Fruit fly (Drosophila melanogaster) whole organism, embryonic: ENCODE data around the gene Ostgamma.

ENCODE experiments used
- Ada2b ChIP-seq: fragments of 200-800 bp; sonication (Bioruptor generic); IDR thresholded peaks from 2 replicates; pipeline ENCODE4 v1.3.6; 2022; ENCODE audit warnings: missing biosample characterization, missing genetic modification characterization
- Blimp-1 ChIP-seq: fragments of 200-800 bp; sonication (Bioruptor generic); optimal IDR thresholded peaks from 3 replicates; lab custom pipeline; 2018; ENCODE audit warnings: missing biosample characterization, missing genetic modification characterization, mild to moderate bottlenecking, moderate library complexity, missing genetic modification reagents
- C15 ChIP-seq: fragments of 200-800 bp; sonication (Bioruptor generic); IDR thresholded peaks from 3 replicates; pipeline ENCODE4 v1.3.6; 2022; ENCODE audit warnings: missing biosample characterization, missing genetic modification characterization
- CG10543 ChIP-seq: fragments of 200-800 bp; sonication (Bioruptor generic); optimal IDR thresholded peaks from 3 replicates; lab custom pipeline; 2017; ENCODE audit warnings: missing biosample characterization, mild to moderate bottlenecking, missing genetic modification characterization, moderate library complexity
- CG10654 ChIP-seq: fragments of 200-800 bp; sonication (Bioruptor generic); optimal IDR thresholded peaks from 2 replicates; lab custom pipeline; 2016; ENCODE audit warnings: missing biosample characterization, missing genetic modification characterization
- CG11560 ChIP-seq: fragments of 200-800 bp; sonication (Bioruptor generic); IDR thresholded peaks from 3 replicates; pipeline ENCODE4 v1.3.6; 2022; ENCODE audit warnings: missing biosample characterization, missing genetic modification characterization
- CG12659 ChIP-seq: fragments of 200-800 bp; sonication (Bioruptor generic); optimal IDR thresholded peaks from 3 replicates; lab custom pipeline; 2017; ENCODE audit warnings: mild to moderate bottlenecking, missing biosample characterization, missing genetic modification reagents, missing genetic modification characterization
- CG13123 ChIP-seq: fragments of 200-800 bp; sonication (Bioruptor generic); optimal IDR thresholded peaks from 2 replicates; lab custom pipeline; 2016; ENCODE audit warnings: missing biosample characterization, missing genetic modification characterization
- CG13296 ChIP-seq: fragments of 200-800 bp; sonication (Bioruptor generic); optimal IDR thresholded peaks from 3 replicates; lab custom pipeline; 2018; ENCODE audit warnings: missing biosample characterization, mild to moderate bottlenecking, missing genetic modification characterization
- CG14667 ChIP-seq: fragments of 200-800 bp; sonication (Bioruptor generic); IDR thresholded peaks from 2 replicates; pipeline ENCODE4 v1.3.6; 2022; ENCODE audit warnings: missing biosample characterization, missing genetic modification characterization
- CG17328 ChIP-seq: fragments of 200-800 bp; sonication (Bioruptor generic); IDR thresholded peaks from 2 replicates; pipeline ENCODE4 v1.3.6; 2022; ENCODE audit warnings: missing biosample characterization, missing genetic modification characterization
- CG17359 ChIP-seq: fragments of 200-800 bp; sonication (Bioruptor generic); optimal IDR thresholded peaks from 3 replicates; lab custom pipeline; 2018; ENCODE audit warnings: missing biosample characterization, mild to moderate bottlenecking, missing genetic modification characterization, moderate library complexity
- CG18011 ChIP-seq: fragments of 200-800 bp; sonication (Bioruptor generic); optimal IDR thresholded peaks from 2 replicates; lab custom pipeline; 2017; ENCODE audit warnings: missing biosample characterization, missing genetic modification characterization, mild to moderate bottlenecking, moderate library complexity, missing genotype
- CG18619 ChIP-seq: fragments of 200-800 bp; sonication (Bioruptor generic); optimal IDR thresholded peaks from 3 replicates; lab custom pipeline; 2017; ENCODE audit warnings: missing biosample characterization, mild to moderate bottlenecking, missing genetic modification characterization
- CG2202 ChIP-seq: fragments of 200-800 bp; sonication (Bioruptor generic); optimal IDR thresholded peaks from 2 replicates; lab custom pipeline; 2018; ENCODE audit warnings: missing biosample characterization, mild to moderate bottlenecking, missing genetic modification characterization
- CG30020 ChIP-seq: fragments of 200-800 bp; optimal IDR thresholded peaks from 2 replicates; lab custom pipeline; 2019; ENCODE audit warnings: missing biosample characterization, mild to moderate bottlenecking, missing genetic modification characterization, moderate library complexity
- CG31224 ChIP-seq: fragments of 200-800 bp; sonication (Bioruptor generic); IDR thresholded peaks from 2 replicates; pipeline ENCODE4 v1.3.6; 2022; ENCODE audit warnings: missing biosample characterization, missing genetic modification characterization
- CG31365 ChIP-seq: fragments of 200-800 bp; sonication (Bioruptor generic); optimal IDR thresholded peaks from 2 replicates; lab custom pipeline; 2018; ENCODE audit warnings: missing biosample characterization, mild to moderate bottlenecking, missing genetic modification characterization
- CG42726 ChIP-seq: fragments of 200-800 bp; sonication (Bioruptor generic); IDR thresholded peaks from 2 replicates; pipeline ENCODE4 v1.3.6; 2022; ENCODE audit warnings: missing biosample characterization, missing genetic modification characterization; ENCODE audit not compliant: partially characterized antibody
- CG6854 ChIP-seq: fragments of 200-800 bp; sonication (Bioruptor generic); optimal IDR thresholded peaks from 3 replicates; lab custom pipeline; 2017; ENCODE audit warnings: missing biosample characterization, mild to moderate bottlenecking, missing genetic modification characterization
- CG7556 ChIP-seq: fragments of 200-800 bp; sonication (Bioruptor generic); optimal IDR thresholded peaks from 2 replicates; lab custom pipeline; 2017; ENCODE audit warnings: missing biosample characterization, mild to moderate bottlenecking, missing genetic modification characterization
- CG8290 ChIP-seq, 3 experiments: fragments of 200-800 bp; sonication (Bioruptor generic); optimal IDR thresholded peaks; 2 replicates each; lab custom pipeline; 2016 to 2019; ENCODE audit warnings: missing biosample characterization in 3 of 3, missing genetic modification characterization in 3 of 3, mild to moderate bottlenecking in 2 of 3, moderate library complexity in 1 of 3
- CG9215 ChIP-seq: fragments of 200-800 bp; sonication (Bioruptor generic); IDR thresholded peaks from 2 replicates; pipeline ENCODE4 v1.3.6; 2022; ENCODE audit warnings: missing biosample characterization, missing genetic modification characterization
- CG9609 ChIP-seq: fragments of 200-800 bp; sonication (Bioruptor generic); optimal IDR thresholded peaks from 3 replicates; lab custom pipeline; 2016; ENCODE audit warnings: missing biosample characterization, missing genetic modification characterization
- D ChIP-seq, 2 experiments: fragments of 200-800 bp in 1 of 2; fragments of >200 bp in 1 of 2; sonication (Bioruptor generic) in 1 of 2; optimal IDR thresholded peaks; 2 replicates in 1 of 2; 3 replicates in 1 of 2; lab custom pipeline; 2017; ENCODE audit warnings: mild to moderate bottlenecking in 1 of 2, missing biosample characterization in 1 of 2, missing genetic modification characterization in 1 of 2, missing genetic modification reagents in 1 of 2
- D19B ChIP-seq: fragments of 200-800 bp; sonication (Bioruptor generic); optimal IDR thresholded peaks from 2 replicates; lab custom pipeline; 2017; ENCODE audit warnings: missing biosample characterization, mild to moderate bottlenecking, missing genetic modification characterization
- Doc2 ChIP-seq: fragments of 200-800 bp; sonication (Bioruptor generic); IDR thresholded peaks from 2 replicates; pipeline ENCODE4 v1.3.6; 2022; ENCODE audit warnings: missing biosample characterization, missing genetic modification characterization
- Dp ChIP-seq: fragments of 200-800 bp; sonication (Bioruptor generic); optimal IDR thresholded peaks from 2 replicates; lab custom pipeline; 2018; ENCODE audit warnings: missing biosample characterization, mild to moderate bottlenecking, missing genetic modification characterization, moderate library complexity
- Dref ChIP-seq: fragments of 200-800 bp; sonication (Bioruptor generic); IDR thresholded peaks from 2 replicates; pipeline ENCODE4 v1.3.6; 2022; ENCODE audit warnings: missing biosample characterization, missing genetic modification characterization
- E2f2 ChIP-seq: fragments of 200-800 bp; sonication (Bioruptor generic); IDR thresholded peaks from 2 replicates; pipeline ENCODE4 v1.3.6; 2022; ENCODE audit warnings: missing biosample characterization, missing genetic modification characterization
- HHEX ChIP-seq: fragments of 200-800 bp; sonication (Bioruptor generic); optimal IDR thresholded peaks from 3 replicates; lab custom pipeline; 2017; ENCODE audit warnings: missing biosample characterization, mild to moderate bottlenecking, missing genetic modification characterization, missing genetic modification reagents
- HLHmδ ChIP-seq: fragments of 200-800 bp; sonication (Bioruptor generic); optimal IDR thresholded peaks from 2 replicates; lab custom pipeline; 2018; ENCODE audit warnings: missing biosample characterization, mild to moderate bottlenecking, missing genetic modification characterization, moderate library complexity
- Lim3 ChIP-seq: fragments of 200-800 bp; sonication (Bioruptor generic); IDR thresholded peaks from 2 replicates; pipeline ENCODE4 v1.3.6; 2022; ENCODE audit warnings: missing biosample characterization, missing genetic modification characterization
- Mrtf ChIP-seq: fragments of 200-800 bp; sonication (Bioruptor generic); IDR thresholded peaks from 3 replicates; pipeline ENCODE4 v1.3.6; 2022; ENCODE audit warnings: missing biosample characterization, missing genetic modification characterization
- Myb ChIP-seq: fragments of 200-800 bp; sonication (Bioruptor generic); optimal IDR thresholded peaks from 2 replicates; lab custom pipeline; 2016; ENCODE audit warnings: missing biosample characterization, missing genetic modification characterization
- Sry-β ChIP-seq: fragments of 200-800 bp; sonication (Bioruptor generic); optimal IDR thresholded peaks from 2 replicates; lab custom pipeline; 2018; ENCODE audit warnings: missing biosample characterization, mild to moderate bottlenecking, missing genetic modification characterization, moderate library complexity
- Vsx1 ChIP-seq: fragments of 200-800 bp; sonication (Bioruptor generic); optimal IDR thresholded peaks from 2 replicates; lab custom pipeline; 2017; ENCODE audit warnings: missing biosample characterization, mild to moderate bottlenecking, missing genetic modification characterization, missing genetic modification reagents
- al ChIP-seq: fragments of 200-800 bp; sonication (Bioruptor generic); IDR thresholded peaks from 2 replicates; pipeline ENCODE4 v1.3.6; 2022; ENCODE audit warnings: missing biosample characterization, missing genetic modification characterization
- eyg ChIP-seq: fragments of 200-800 bp; sonication (Bioruptor generic); optimal IDR thresholded peaks from 3 replicates; lab custom pipeline; 2016; ENCODE audit warnings: missing biosample characterization, missing genetic modification characterization
- grn ChIP-seq: fragments of 200-800 bp; sonication (Bioruptor generic); optimal IDR thresholded peaks from 3 replicates; lab custom pipeline; 2017; ENCODE audit warnings: missing biosample characterization, missing genetic modification characterization
- jing ChIP-seq: fragments of 200-800 bp; sonication (Bioruptor generic); optimal IDR thresholded peaks from 2 replicates; lab custom pipeline; 2018; ENCODE audit warnings: missing biosample characterization, mild to moderate bottlenecking, missing genetic modification characterization
- kni ChIP-seq: fragments of 200-800 bp; sonication (Bioruptor generic); optimal IDR thresholded peaks from 3 replicates; lab custom pipeline; 2017; ENCODE audit warnings: mild to moderate bottlenecking, missing biosample characterization, missing genetic modification reagents, missing genetic modification characterization
- knrl ChIP-seq: fragments of 200-800 bp; sonication (Bioruptor generic); IDR thresholded peaks from 3 replicates; pipeline ENCODE4 v1.3.6; 2022; ENCODE audit warnings: missing biosample characterization, missing genetic modification characterization; ENCODE audit not compliant: partially characterized antibody
- lbe ChIP-seq: fragments of 200-800 bp; sonication (Bioruptor generic); optimal IDR thresholded peaks from 2 replicates; lab custom pipeline; 2016; ENCODE audit warnings: missing biosample characterization, mild to moderate bottlenecking, missing genetic modification characterization
- sob ChIP-seq: fragments of 200-800 bp; sonication (Bioruptor generic); IDR thresholded peaks from 2 replicates; pipeline ENCODE4 v1.3.6; 2022; ENCODE audit warnings: missing biosample characterization, missing genetic modification characterization
- stwl ChIP-seq: fragments of 200-800 bp; sonication (Bioruptor generic); optimal IDR thresholded peaks from 3 replicates; lab custom pipeline; 2018; ENCODE audit warnings: missing biosample characterization, mild to moderate bottlenecking, missing genetic modification characterization, moderate library complexity
- tll ChIP-seq, 2 experiments: fragments of 200-800 bp in 1 of 2; fragments of >200 bp in 1 of 2; sonication (Bioruptor generic) in 1 of 2; optimal IDR thresholded peaks; 2 replicates each; lab custom pipeline; 2017 to 2019; ENCODE audit warnings: missing biosample characterization in 2 of 2, missing genetic modification characterization in 2 of 2, mild to moderate bottlenecking in 1 of 2, moderate library complexity in 1 of 2
- twi ChIP-seq: fragments of 200-800 bp; optimal IDR thresholded peaks from 2 replicates; lab custom pipeline; 2019; ENCODE audit warnings: missing biosample characterization, mild to moderate bottlenecking, missing genetic modification characterization, moderate library complexity

Ostgamma gene

dm6 chr2L:8319858-8320525, 12.0 kb upstream of the Ostgamma start, which contains the start of the genes mtsh and strat (continued):
- peak; percentile 64 for TF ChIP-seq CG31365 (tag; lab: Kevin White, UChicago)
- no peak for TF ChIP-seq C15 (GFP tag; lab: Robert Waterston, UW)
- TF ChIP-seq Vsx1 (GFP tag; lab: Kevin White, UChicago): no peak
- peak in 1 of 2 experiments; percentile 12 for TF ChIP-seq tll (GFP tag; optimal IDR thresholded peaks at IDR 0.05; lab: Kevin White, UChicago)
- no peak for TF ChIP-seq Mrtf (GFP tag; lab: Robert Waterston, UW)
- peak; percentile 31 for TF ChIP-seq CG18619 (GFP tag; lab: Kevin White, UChicago)
- no peak for TF ChIP-seq CG11560 (tag; lab: Robert Waterston, UW)
- TF ChIP-seq sob (GFP tag; lab: Robert Waterston, UW): peak; percentile 76
- peak; percentile 16; the same call in 1 of the 2 replicates for TF ChIP-seq Ada2b (GFP tag; lab: Robert Waterston, UW)
- peak; percentile 48 for TF ChIP-seq HLHmδ (GFP tag; lab: Kevin White, UChicago)
- TF ChIP-seq CG30020 (tag; lab: Kevin White, UChicago): peak; percentile 18
- TF ChIP-seq CG9215 (GFP tag; lab: Robert Waterston, UW): no peak
- peak; percentile 54 for TF ChIP-seq CG7556 (GFP tag; lab: Kevin White, UChicago)
- no peak for TF ChIP-seq Sry-β
- peak; percentile 81 for TF ChIP-seq CG13296 (GFP tag; lab: Kevin White, UChicago)
- peak; percentile 45 for TF ChIP-seq kni (GFP tag; lab: Kevin White, UChicago)
- peak; percentile 90 for TF ChIP-seq Dref
- peak; percentile 85 for TF ChIP-seq Dp (GFP tag; lab: Kevin White, UChicago)
- TF ChIP-seq CG2202 (tag; lab: Kevin White, UChicago): no peak
- peak; percentile 70 for TF ChIP-seq CG17328 (GFP tag; lab: Robert Waterston, UW)
- TF ChIP-seq D19B: peak; percentile 45
- TF ChIP-seq CG18011 (GFP tag; lab: Kevin White, UChicago): no peak
- TF ChIP-seq CG12659 (GFP tag; lab: Kevin White, UChicago): peak; percentile 55
- TF ChIP-seq Blimp-1 (GFP tag; lab: Kevin White, UChicago): peak; percentile 30
- TF ChIP-seq CG6854 (GFP tag; lab: Kevin White, UChicago): no peak
- no peak for TF ChIP-seq al (GFP tag; lab: Robert Waterston, UW)
- TF ChIP-seq Lim3 (GFP tag; lab: Robert Waterston, UW): no peak
- peak; percentile 74 for TF ChIP-seq Myb
- no peak for TF ChIP-seq CG9609 (GFP tag; lab: Kevin White, UChicago)
- TF ChIP-seq jing: peak; percentile 20
- peak; percentile 42; the same call in 1 of the 2 replicates for TF ChIP-seq CG31224 (GFP tag; lab: Robert Waterston, UW)
- peak; percentile 96 for TF ChIP-seq E2f2 (GFP tag; lab: Robert Waterston, UW)
- peak; percentile 21 for TF ChIP-seq twi (tag; lab: Kevin White, UChicago)
- no peak for TF ChIP-seq Doc2
- TF ChIP-seq CG14667 (GFP tag; lab: Robert Waterston, UW): no peak
- TF ChIP-seq CG10543: peak; percentile 2
- TF ChIP-seq CG10654 (GFP tag; lab: Kevin White, UChicago): peak; percentile 40
- no peak for TF ChIP-seq CG13123 (GFP tag; lab: Kevin White, UChicago)
- peak; percentile 16 for TF ChIP-seq CG8290 (GFP tag; optimal IDR thresholded peaks at IDR 0.05; lab: Kevin White, UChicago)
- TF ChIP-seq CG8290 (tag; optimal IDR thresholded peaks at IDR 0.05; lab: Kevin White, UChicago): no peak
- no peak for TF ChIP-seq D (optimal IDR thresholded peaks at IDR 0.05; lab: Kevin White, UChicago)
- TF ChIP-seq D (GFP tag; optimal IDR thresholded peaks at IDR 0.05; lab: Kevin White, UChicago): peak; percentile 53
- TF ChIP-seq CG17359 (tag; lab: Kevin White, UChicago): peak; percentile 65
- peak; percentile 30 for TF ChIP-seq lbe (GFP tag; lab: Kevin White, UChicago)
- peak; percentile 48; the same call in 2 of the 3 replicates for TF ChIP-seq knrl
- TF ChIP-seq eyg (GFP tag; lab: Kevin White, UChicago): peak; percentile 49
- peak; percentile 65 for TF ChIP-seq HHEX (GFP tag; lab: Kevin White, UChicago)
- no peak for TF ChIP-seq CG42726 (GFP tag; lab: Robert Waterston, UW)
- peak; percentile 38 for TF ChIP-seq grn (GFP tag; lab: Kevin White, UChicago)
- peak; percentile 96 for TF ChIP-seq stwl (tag; lab: Kevin White, UChicago)
